Worm (Caenorhabditis elegans) whole organism, midembryonic: ENCODE measurements around the gene srj-45.

Experiments used
- T22C8.4 ChIP-seq: fragments of 200-800 bp; sonication (Bioruptor generic); IDR thresholded peaks from 2 replicates; pipeline ENCODE4 v1.3.6; 2022; ENCODE audit warnings: missing genetic modification characterization, missing compliant biosample characterization
- cog-1 ChIP-seq: sonication (generic microtip); optimal IDR thresholded peaks from 2 replicates; lab custom pipeline; 2016; ENCODE audit warnings: missing genetic modification characterization, missing compliant biosample characterization
- flt-1 ChIP-seq: fragments of 200-800 bp; sonication (Bioruptor generic); IDR thresholded peaks from 2 replicates; pipeline ENCODE4 v1.3.6; 2022; ENCODE audit warnings: missing genetic modification characterization, missing compliant biosample characterization
- klf-2 ChIP-seq: fragments of 200-800 bp; sonication (Bioruptor generic); conservative IDR thresholded peaks from 2 replicates; pipeline ENCODE4 v1.3.6; 2022; ENCODE audit warnings: missing genetic modification reagents, missing genetic modification characterization, missing compliant biosample characterization
- med-1 ChIP-seq: sonication (generic microtip); optimal IDR thresholded peaks from 2 replicates; lab custom pipeline; 2017; ENCODE audit warnings: missing genetic modification characterization, mild to moderate bottlenecking, missing compliant biosample characterization, antibody characterized with exemption, missing genetic modification reagents; ENCODE audit not compliant: insufficient read depth
- ref-1 ChIP-seq: fragments of 200-800 bp; sonication (Bioruptor generic); conservative IDR thresholded peaks from 2 replicates; pipeline ENCODE4 v1.3.6; 2022; ENCODE audit warnings: missing genetic modification reagents, missing genetic modification characterization, missing compliant biosample characterization
- ztf-23 ChIP-seq: fragments of 200-800 bp; sonication (Bioruptor generic); IDR thresholded peaks from 2 replicates; pipeline ENCODE4 v1.3.6; 2022; ENCODE audit warnings: missing genetic modification reagents, missing genetic modification characterization, missing compliant biosample characterization
- ztf-29 ChIP-seq: fragments of 200-800 bp; sonication (Bioruptor generic); IDR thresholded peaks from 2 replicates; pipeline ENCODE4 v1.3.6; 2022; ENCODE audit warnings: missing genetic modification reagents, missing genetic modification characterization, missing compliant biosample characterization

DNA sequence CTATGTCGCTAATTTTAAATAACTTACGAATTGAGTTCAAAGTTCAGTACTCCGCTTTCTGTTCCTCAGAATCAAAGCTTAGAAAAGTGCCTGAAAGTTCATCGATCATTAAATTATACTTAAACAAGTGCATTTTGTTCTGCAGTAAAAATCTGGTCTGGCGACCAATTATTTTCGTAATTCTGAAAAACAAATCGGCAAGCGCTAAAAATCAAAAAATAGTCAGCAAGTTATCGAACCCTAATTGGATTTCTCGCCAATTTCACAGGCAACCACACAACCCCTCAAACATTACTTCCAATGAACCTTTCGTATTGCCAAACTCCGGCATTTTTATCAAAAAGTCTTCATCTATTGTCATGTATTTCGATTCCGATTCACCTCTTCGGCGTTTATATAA, 26.6 kb upstream of the srj-45 start, which contains the start of gene srh-272:
- TF ChIP-seq ref-1 (GFP tag; lab: Robert Waterston, UW) (no peak), ztf-23 (GFP tag; lab: Robert Waterston, UW) (no peak), ztf-29 (GFP tag; lab: Robert Waterston, UW) (no peak), klf-2 (GFP tag; lab: Robert Waterston, UW) (no peak), med-1 (GFP tag; lab: Kevin White, UChicago) (no peak), flt-1 (GFP tag; lab: Robert Waterston, UW) (no peak), T22C8.4 (GFP tag; lab: Robert Waterston, UW) (no peak), cog-1 (tag; lab: Kevin White, UChicago) (no peak)
